Worm (Caenorhabditis elegans) whole organism, young adult: ENCODE measurements around the gene srh-308.
A peak's percentile ranks its signal among the peaks of the same experiment; 100 is the strongest.

ENCODE experiments used
- B0336.3 ChIP-seq: fragments of 200-800 bp; sonication (Bioruptor generic); IDR thresholded peaks from 2 replicates; pipeline ENCODE4 v1.3.6; 2022; ENCODE audit warnings: missing genetic modification characterization, missing compliant biosample characterization
- C17E4.6 ChIP-seq: fragments of 200-800 bp; sonication (Bioruptor generic); IDR thresholded peaks from 2 replicates; pipeline ENCODE4 v1.3.6; 2022; ENCODE audit warnings: missing genetic modification reagents, missing genetic modification characterization, missing compliant biosample characterization
- F10E7.11 ChIP-seq: sonication (generic microtip); optimal IDR thresholded peaks from 2 replicates; lab custom pipeline; 2017; ENCODE audit warnings: mild to moderate bottlenecking, missing genetic modification characterization, moderate library complexity, missing compliant biosample characterization
- F22D6.2 ChIP-seq: sonication (generic microtip); optimal IDR thresholded peaks from 2 replicates; lab custom pipeline; 2016; ENCODE audit warnings: mild to moderate bottlenecking, missing genetic modification characterization, missing compliant biosample characterization
- F33H1.4 ChIP-seq: fragments of 200-800 bp; sonication (Bioruptor generic); IDR thresholded peaks from 2 replicates; pipeline ENCODE4 v1.3.6; 2022; ENCODE audit warnings: missing genetic modification reagents, missing genetic modification characterization, missing compliant biosample characterization
- F39B2.1 ChIP-seq: fragments of 200-800 bp; sonication (Bioruptor generic); IDR thresholded peaks from 2 replicates; pipeline ENCODE4 v1.3.6; 2022; ENCODE audit warnings: missing genetic modification reagents, missing genetic modification characterization, missing compliant biosample characterization
- F49E8.2 ChIP-seq: sonication (generic microtip); optimal IDR thresholded peaks from 3 replicates; lab custom pipeline; 2017; ENCODE audit warnings: missing genetic modification characterization, mild to moderate bottlenecking, missing compliant biosample characterization, antibody characterized with exemption, moderate library complexity; ENCODE audit not compliant: insufficient read depth
- T07F8.4 ChIP-seq: sonication (generic microtip); optimal IDR thresholded peaks from 2 replicates; lab custom pipeline; 2016; ENCODE audit warnings: mild to moderate bottlenecking, missing genetic modification characterization, moderate library complexity, missing compliant biosample characterization
- T26A5.8 ChIP-seq: sonication (generic microtip); optimal IDR thresholded peaks from 2 replicates; lab custom pipeline; 2016; ENCODE audit warnings: missing genetic modification characterization, missing compliant biosample characterization
- Y53G8AR.9 ChIP-seq: fragments of 200-800 bp; sonication (Bioruptor generic); conservative IDR thresholded peaks from 2 replicates; pipeline ENCODE4 v1.3.6; 2022; ENCODE audit warnings: missing genetic modification reagents, missing genetic modification characterization, missing compliant biosample characterization
- Y56A3A.18 ChIP-seq: fragments of 200-800 bp; sonication (Bioruptor generic); IDR thresholded peaks from 2 replicates; pipeline ENCODE4 v1.3.6; 2022; ENCODE audit warnings: missing genetic modification reagents, missing genetic modification characterization, missing compliant biosample characterization
- ama-1 ChIP-seq, 3 experiments: fragments of 150-350 bp in 1 of 3; sonication (generic microtip) in 2 of 3; optimal IDR thresholded peaks; 2 replicates each; lab custom pipeline; 2014 to 2018; ENCODE audit warnings: missing biosample characterization in 2 of 3, missing genetic modification characterization in 2 of 3, missing genetic modification reagents in 2 of 3
- aptf-2 ChIP-seq: fragments of 200-800 bp; sonication (Bioruptor generic); conservative IDR thresholded peaks from 2 replicates; pipeline ENCODE4 v1.3.6; 2022; ENCODE audit warnings: missing genetic modification reagents, missing genetic modification characterization, missing compliant biosample characterization
- atf-7 ChIP-seq: sonication (generic microtip); optimal IDR thresholded peaks from 2 replicates; lab custom pipeline; 2017; ENCODE audit warnings: mild to moderate bottlenecking, missing genetic modification characterization, missing compliant biosample characterization
- attf-6 ChIP-seq: fragments of 200-800 bp; sonication (Bioruptor generic); IDR thresholded peaks from 2 replicates; pipeline ENCODE4 v1.3.6; 2022; ENCODE audit warnings: missing genetic modification reagents, missing genetic modification characterization, missing compliant biosample characterization
- bed-2 ChIP-seq: fragments of 200-800 bp; sonication (Bioruptor generic); IDR thresholded peaks from 2 replicates; pipeline ENCODE4 v1.3.6; 2022; ENCODE audit warnings: missing genetic modification reagents, missing genetic modification characterization, missing compliant biosample characterization
- cebp-1 ChIP-seq, 2 experiments: fragments of 200-800 bp in 1 of 2; sonication (Bioruptor generic) in 1 of 2; sonication (generic microtip) in 1 of 2; IDR thresholded peaks in 1 of 2; optimal IDR thresholded peaks in 1 of 2; 2 replicates each; pipeline versions ENCODE4 v1.3.6 to Lab custom; 2017 to 2022; ENCODE audit warnings: missing compliant biosample characterization in 2 of 2, missing genetic modification characterization in 2 of 2, mild to moderate bottlenecking in 1 of 2, missing genetic modification reagents in 1 of 2, moderate library complexity in 1 of 2
- ceh-79 ChIP-seq: sonication (generic microtip); optimal IDR thresholded peaks from 2 replicates; lab custom pipeline; 2017; ENCODE audit warnings: mild to moderate bottlenecking, missing genetic modification characterization, missing compliant biosample characterization
- ceh-91 ChIP-seq: fragments of 200-800 bp; sonication (Bioruptor generic); IDR thresholded peaks from 2 replicates; pipeline ENCODE4 v1.3.6; 2022; ENCODE audit warnings: missing genetic modification reagents, missing genetic modification characterization, missing compliant biosample characterization
- chd-7 ChIP-seq: sonication (generic microtip); optimal IDR thresholded peaks from 2 replicates; lab custom pipeline; 2016; ENCODE audit warnings: mild to moderate bottlenecking, missing genetic modification characterization, moderate library complexity, missing compliant biosample characterization
- die-1 ChIP-seq: sonication (generic microtip); optimal IDR thresholded peaks from 2 replicates; lab custom pipeline; 2016; ENCODE audit warnings: missing genotype, mild to moderate bottlenecking, missing genetic modification characterization, missing compliant biosample characterization
- egrh-3 ChIP-seq: fragments of 200-800 bp; sonication (Bioruptor generic); IDR thresholded peaks from 2 replicates; pipeline ENCODE4 v1.3.6; 2022; ENCODE audit warnings: missing genetic modification reagents, missing genetic modification characterization, missing compliant biosample characterization
- ekl-4 ChIP-seq: fragments of 200-800 bp; sonication (Bioruptor generic); IDR thresholded peaks from 2 replicates; pipeline ENCODE4 v1.3.6; 2022; ENCODE audit warnings: missing genetic modification reagents, missing genetic modification characterization, missing compliant biosample characterization
- fkh-3 ChIP-seq: sonication (generic microtip); optimal IDR thresholded peaks from 2 replicates; lab custom pipeline; 2016; ENCODE audit warnings: mild to moderate bottlenecking, missing genetic modification characterization, missing compliant biosample characterization
- hmg-1.2 ChIP-seq: fragments of 200-800 bp; sonication (Bioruptor generic); IDR thresholded peaks from 2 replicates; pipeline ENCODE4 v1.3.6; 2022; ENCODE audit warnings: missing genetic modification reagents, missing genetic modification characterization, missing compliant biosample characterization
- hmg-20 ChIP-seq: fragments of 200-800 bp; sonication (Bioruptor generic); IDR thresholded peaks from 2 replicates; pipeline ENCODE4 v1.3.6; 2022; ENCODE audit warnings: missing genetic modification reagents, missing genetic modification characterization, missing compliant biosample characterization
- hsf-1 ChIP-seq: fragments of 200-800 bp; sonication (Bioruptor generic); IDR thresholded peaks from 2 replicates; pipeline ENCODE4 v1.3.6; 2022; ENCODE audit warnings: missing genetic modification reagents, missing genetic modification characterization, missing compliant biosample characterization
- let-526 ChIP-seq: fragments of 200-800 bp; sonication (Bioruptor generic); IDR thresholded peaks from 2 replicates; pipeline ENCODE4 v1.3.6; 2022; ENCODE audit warnings: missing genetic modification reagents, missing genetic modification characterization, missing compliant biosample characterization
- let-607 ChIP-seq, 2 experiments: fragments of 200-800 bp in 1 of 2; sonication (Bioruptor generic) in 1 of 2; sonication (generic microtip) in 1 of 2; optimal IDR thresholded peaks; 2 replicates each; lab custom pipeline; 2016 to 2018; ENCODE audit warnings: mild to moderate bottlenecking in 2 of 2, missing compliant biosample characterization in 2 of 2, missing genetic modification characterization in 2 of 2, moderate library complexity in 2 of 2, missing genotype in 1 of 2
- lin-26 ChIP-seq: fragments of 200-800 bp; sonication (Bioruptor generic); IDR thresholded peaks from 2 replicates; pipeline ENCODE4 v1.3.6; 2022; ENCODE audit warnings: missing genetic modification reagents, missing genetic modification characterization, missing compliant biosample characterization
- lin-35 ChIP-seq, 3 experiments: fragments of 150-350 bp in 2 of 3; sonication (generic microtip) in 1 of 3; optimal IDR thresholded peaks; 2 replicates each; lab custom pipeline; 2014 to 2018; ENCODE audit warnings: missing biosample characterization in 3 of 3, missing genetic modification characterization in 3 of 3, missing genetic modification reagents in 3 of 3
- lin-40 ChIP-seq: sonication (generic microtip); optimal IDR thresholded peaks from 2 replicates; lab custom pipeline; 2016; ENCODE audit warnings: missing genetic modification characterization, mild to moderate bottlenecking, missing compliant biosample characterization, missing genotype, missing genetic modification reagents
- lin-54 ChIP-seq: fragments of 200-800 bp; sonication (Bioruptor generic); optimal IDR thresholded peaks from 2 replicates; lab custom pipeline; 2018; ENCODE audit warnings: mild to moderate bottlenecking, missing genetic modification characterization, missing compliant biosample characterization
- madf-10 ChIP-seq: sonication (generic microtip); optimal IDR thresholded peaks from 2 replicates; lab custom pipeline; 2016; ENCODE audit warnings: mild to moderate bottlenecking, missing genetic modification characterization, missing compliant biosample characterization
- madf-3 ChIP-seq: fragments of 200-800 bp; sonication (Bioruptor generic); IDR thresholded peaks from 2 replicates; pipeline ENCODE4 v1.3.6; 2022; ENCODE audit warnings: missing genetic modification reagents, missing genetic modification characterization, missing compliant biosample characterization
- madf-6 ChIP-seq: fragments of 200-800 bp; sonication (Bioruptor generic); IDR thresholded peaks from 2 replicates; pipeline ENCODE4 v1.3.6; 2022; ENCODE audit warnings: missing genetic modification reagents, missing genetic modification characterization, missing compliant biosample characterization
- mcd-1 ChIP-seq: fragments of 200-800 bp; sonication (Bioruptor generic); IDR thresholded peaks from 2 replicates; pipeline ENCODE4 v1.3.6; 2022; ENCODE audit warnings: missing genetic modification reagents, missing genetic modification characterization, missing compliant biosample characterization
- nfya-2 ChIP-seq: fragments of 200-800 bp; sonication (Bioruptor generic); IDR thresholded peaks from 2 replicates; pipeline ENCODE4 v1.3.6; 2022; ENCODE audit warnings: missing genetic modification reagents, missing genetic modification characterization, missing compliant biosample characterization
- nfyb-1 ChIP-seq: fragments of 200-800 bp; sonication (Bioruptor generic); IDR thresholded peaks from 2 replicates; pipeline ENCODE4 v1.3.6; 2022; ENCODE audit warnings: missing genetic modification reagents, missing genetic modification characterization, missing compliant biosample characterization
- nhr-90 ChIP-seq: sonication (generic microtip); optimal IDR thresholded peaks from 2 replicates; lab custom pipeline; 2016; ENCODE audit warnings: missing genotype, mild to moderate bottlenecking, missing genetic modification characterization, missing compliant biosample characterization
- pbrm-1 ChIP-seq: fragments of 200-800 bp; sonication (Bioruptor generic); IDR thresholded peaks from 2 replicates; pipeline ENCODE4 v1.3.6; 2022; ENCODE audit warnings: missing genetic modification reagents, missing genetic modification characterization, missing compliant biosample characterization
- rcor-1 ChIP-seq: fragments of 200-800 bp; sonication (Bioruptor generic); IDR thresholded peaks from 2 replicates; pipeline ENCODE4 v1.3.6; 2022; ENCODE audit warnings: missing genetic modification reagents, missing genetic modification characterization, missing compliant biosample characterization
- snpc-1.3 ChIP-seq: sonication (generic microtip); optimal IDR thresholded peaks from 2 replicates; lab custom pipeline; 2017; ENCODE audit warnings: missing genetic modification characterization, mild to moderate bottlenecking, missing compliant biosample characterization, antibody characterized with exemption, moderate library complexity, missing genotype, missing genetic modification reagents; ENCODE audit not compliant: insufficient read depth
- zim-3 ChIP-seq: sonication (generic microtip); optimal IDR thresholded peaks from 2 replicates; lab custom pipeline; 2017; ENCODE audit warnings: mild to moderate bottlenecking, missing genetic modification characterization, moderate library complexity, missing compliant biosample characterization
- ztf-18 ChIP-seq: sonication (generic microtip); optimal IDR thresholded peaks from 2 replicates; lab custom pipeline; 2016; ENCODE audit warnings: missing genotype, mild to moderate bottlenecking, missing genetic modification characterization, missing compliant biosample characterization
- ztf-26 ChIP-seq: sonication (generic microtip); optimal IDR thresholded peaks from 2 replicates; lab custom pipeline; 2017; ENCODE audit warnings: missing genetic modification characterization, missing compliant biosample characterization

The srh-308 gene

ce11 chrV:14008353-14008859 lies 9.0 kb downstream of the srh-308 start:
- TF ChIP-seq Y56A3A.18 (GFP tag; lab: Robert Waterston, UW) (peak; percentile 65; the same call in 1 of the 2 replicates), mcd-1 (GFP tag; lab: Robert Waterston, UW) (peak; percentile 42; the same call in 1 of the 2 replicates), egrh-3 (GFP tag; lab: Robert Waterston, UW) (no peak), let-526 (GFP tag; lab: Robert Waterston, UW) (no peak), F22D6.2 (tag; lab: Kevin White, UChicago) (no peak), T07F8.4 (no peak), lin-26 (GFP tag; lab: Robert Waterston, UW) (peak; percentile 30; the same call in 1 of the 2 replicates), C17E4.6 (GFP tag; lab: Robert Waterston, UW) (0 out of 2 replicates have a peak, but pooled peaks have one; percentile 27), chd-7 (tag; lab: Kevin White, UChicago) (no peak), ztf-18 (peak; percentile 37), cebp-1 (GFP tag; IDR thresholded peaks at IDR 0.05; lab: Robert Waterston, UW) (no peak), cebp-1 (tag; optimal IDR thresholded peaks at IDR 0.05; lab: Kevin White, UChicago) (peak; percentile 40), F39B2.1 (GFP tag; lab: Robert Waterston, UW) (no peak), zim-3 (peak; percentile 27), ceh-91 (GFP tag; lab: Robert Waterston, UW) (no peak), hmg-1.2 (peak; percentile 8; the same call in 1 of the 2 replicates), aptf-2 (GFP tag; lab: Robert Waterston, UW) (no peak), die-1 (tag; lab: Kevin White, UChicago) (peak; percentile 30), T26A5.8 (tag; lab: Kevin White, UChicago) (peak; percentile 51), let-607 (tag; optimal IDR thresholded peaks at IDR 0.05; lab: Kevin White, UChicago) (peak; percentile 65 to 79), ekl-4 (GFP tag; lab: Robert Waterston, UW) (peak; percentile 40; the same call in 1 of the 2 replicates), nfya-2 (GFP tag; lab: Robert Waterston, UW) (peak; percentile 76; the same call in 1 of the 2 replicates), F33H1.4 (GFP tag; lab: Robert Waterston, UW) (peak; percentile 16; the same call in 1 of the 2 replicates), lin-54 (GFP tag; lab: Kevin White, UChicago) (peak; percentile 43), rcor-1 (GFP tag; lab: Robert Waterston, UW) (peak; percentile 41), hmg-20 (0 out of 2 replicates have a peak, but pooled peaks have one; percentile 64), ama-1 (optimal IDR thresholded peaks at IDR 0.05; lab: Kevin White, UChicago) (no peak), ama-1 (GFP tag; optimal IDR thresholded peaks at IDR 0.05; lab: Kevin White, UChicago) (peak; percentile 32 to 69), B0336.3 (peak; percentile 48), pbrm-1 (GFP tag; lab: Robert Waterston, UW) (peak; percentile 59; the same call in 1 of the 2 replicates), fkh-3 (no peak), hsf-1 (GFP tag; lab: Robert Waterston, UW) (peak; percentile 53; the same call in 1 of the 2 replicates), atf-7 (peak; percentile 12), lin-40 (tag; lab: Kevin White, UChicago) (peak; percentile 36), F49E8.2 (tag; lab: Kevin White, UChicago) (peak; percentile 50), madf-3 (GFP tag; lab: Robert Waterston, UW) (peak; percentile 72; the same call in 1 of the 2 replicates), ztf-26 (tag; lab: Kevin White, UChicago) (peak; percentile 47), nfyb-1 (GFP tag; lab: Robert Waterston, UW) (peak; percentile 62; the same call in 1 of the 2 replicates), bed-2 (GFP tag; lab: Robert Waterston, UW) (no peak), F10E7.11 (tag; lab: Kevin White, UChicago) (peak; percentile 44), madf-10 (tag; lab: Kevin White, UChicago) (peak; percentile 22), Y53G8AR.9 (peak; percentile 61), attf-6 (GFP tag; lab: Robert Waterston, UW) (peak; percentile 75; the same call in 1 of the 2 replicates), nhr-90 (tag; lab: Kevin White, UChicago) (peak; percentile 17), lin-35 (GFP tag; optimal IDR thresholded peaks at IDR 0.05; lab: Kevin White, UChicago) (peak in 1 of 3 experiments; percentile 33), snpc-1.3 (tag; lab: Kevin White, UChicago) (peak; percentile 37), ceh-79 (tag; lab: Kevin White, UChicago) (no peak), madf-6 (GFP tag; lab: Robert Waterston, UW) (peak; percentile 63)
